Fruit fly (Drosophila melanogaster): ENCODE measurements around the gene Btk.
A peak's percentile ranks its signal among the peaks of the same experiment; 100 is the strongest.

Btk gene

DNA sequence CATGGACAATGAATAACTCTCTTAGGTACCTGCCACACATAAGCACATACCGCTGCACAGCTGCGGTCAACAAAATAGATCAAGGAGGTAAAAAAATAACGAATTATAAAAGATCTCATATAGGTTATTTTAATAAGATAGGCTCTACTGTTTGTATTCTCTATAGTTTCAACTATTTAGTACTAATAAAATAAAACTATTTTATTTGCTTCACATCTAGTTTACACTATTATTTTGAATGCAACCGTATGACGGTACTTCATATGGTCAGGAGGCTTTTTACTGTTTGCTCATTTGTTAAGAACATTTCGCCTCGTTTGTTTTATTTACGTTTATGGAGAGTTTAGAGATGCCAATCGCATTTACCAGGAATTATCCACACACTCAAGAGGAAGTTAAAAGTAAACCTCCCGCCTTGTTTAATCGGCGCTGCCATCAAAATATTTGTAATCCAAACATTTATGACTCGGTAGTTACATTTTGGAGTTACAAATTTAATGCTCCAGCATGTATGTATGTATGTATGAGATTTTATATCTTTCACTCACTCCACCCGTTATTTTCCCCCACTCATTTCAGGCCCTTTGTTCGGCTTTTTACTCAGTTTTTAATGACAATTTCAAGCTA is 25.8 kb downstream of the Btk start (continued):
- peak; percentile 13 for TF ChIP-seq en (GFP tag; optimal IDR thresholded peaks at IDR 0.05)
- peak; percentile 56 for TF ChIP-seq H2.0 (GFP tag; IDR thresholded peaks at IDR 0.05)
- TF ChIP-seq cad (GFP tag; optimal IDR thresholded peaks at IDR 0.05): no peak
- peak; percentile 61 for TF ChIP-seq CG12219 (GFP tag; optimal IDR thresholded peaks at IDR 0.05)
- no peak for TF ChIP-seq MESR4 (GFP tag; optimal IDR thresholded peaks at IDR 0.05)
- TF ChIP-seq CkIIα-i1 (GFP tag; IDR thresholded peaks at IDR 0.05): no peak
- no peak for TF ChIP-seq Dad (GFP tag; optimal IDR thresholded peaks at IDR 0.05)
- TF ChIP-seq ara (GFP tag; IDR thresholded peaks at IDR 0.05): peak; percentile 61; the same call in 1 of the 2 replicates
- TF ChIP-seq vfl (GFP tag; optimal IDR thresholded peaks at IDR 0.05): no peak
- peak; percentile 77 for TF ChIP-seq Drgx (GFP tag; IDR thresholded peaks at IDR 0.05)
- TF ChIP-seq CG4282 (GFP tag; optimal IDR thresholded peaks at IDR 0.05): no peak
- TF ChIP-seq br (optimal IDR thresholded peaks at IDR 0.05): no peak
- TF ChIP-seq CG7745 (tag; optimal IDR thresholded peaks at IDR 0.05): peak; percentile 49
- peak; percentile 71 for TF ChIP-seq CG17328 (GFP tag; IDR thresholded peaks at IDR 0.05)
- TF ChIP-seq Vsx1 (GFP tag; optimal IDR thresholded peaks at IDR 0.05): peak; percentile 6
- no peak for TF ChIP-seq CG7357 (GFP tag; IDR thresholded peaks at IDR 0.05)
- TF ChIP-seq CG11085 (GFP tag; IDR thresholded peaks at IDR 0.05): no peak
- peak; percentile 58 for TF ChIP-seq odd (GFP tag; optimal IDR thresholded peaks at IDR 0.05)
- no peak for TF ChIP-seq Hmx (GFP tag; optimal IDR thresholded peaks at IDR 0.05)
- TF ChIP-seq CG18476 (GFP tag; optimal IDR thresholded peaks at IDR 0.05): peak; percentile 31
- peak; percentile 4 for TF ChIP-seq sug (tag; optimal IDR thresholded peaks at IDR 0.05)
- TF ChIP-seq danr (GFP tag; IDR thresholded peaks at IDR 0.05): peak; percentile 33; the same call in 1 of the 2 replicates
- peak; percentile 79 for TF ChIP-seq dmrt99B (tag; optimal IDR thresholded peaks at IDR 0.05)
- TF ChIP-seq ewg (GFP tag; optimal IDR thresholded peaks at IDR 0.05): peak; percentile 33
- peak; percentile 43; the same call in 1 of the 3 replicates for TF ChIP-seq CG3726 (GFP tag; IDR thresholded peaks at IDR 0.05)
- peak; percentile 57 for TF ChIP-seq CG10366 (GFP tag; IDR thresholded peaks at IDR 0.05)
- TF ChIP-seq CG33213 (GFP tag; optimal IDR thresholded peaks at IDR 0.05): no peak
- no peak for TF ChIP-seq pum (GFP tag; optimal IDR thresholded peaks at IDR 0.05)
- peak; percentile 28 for TF ChIP-seq CG30020 (tag; optimal IDR thresholded peaks at IDR 0.05)
- peak; percentile 14 for TF ChIP-seq caup (GFP tag; optimal IDR thresholded peaks at IDR 0.05; ENCODE audit: severe bottlenecking)
- peak; percentile 70 for TF ChIP-seq Blimp-1 (GFP tag; optimal IDR thresholded peaks at IDR 0.05)
- TF ChIP-seq bab2 (GFP tag; optimal IDR thresholded peaks at IDR 0.05): no peak
- peak; percentile 39 for TF ChIP-seq ind (GFP tag; optimal IDR thresholded peaks at IDR 0.05)
- no peak for TF ChIP-seq hb (GFP tag; IDR thresholded peaks at IDR 0.05; ENCODE audit: partially characterized antibody)
- peak; percentile 36 for TF ChIP-seq Dek (tag; optimal IDR thresholded peaks at IDR 0.05)
- TF ChIP-seq CG18599 (GFP tag; optimal IDR thresholded peaks at IDR 0.05): peak; percentile 48
- peak; percentile 76 for TF ChIP-seq Sox102F (GFP tag; optimal IDR thresholded peaks at IDR 0.05)
- TF ChIP-seq Sin3A (optimal IDR thresholded peaks at IDR 0.05): no peak
- TF ChIP-seq Abd-B (GFP tag; optimal IDR thresholded peaks at IDR 0.05): peak; percentile 23
- no peak for TF ChIP-seq CG16813 (GFP tag; IDR thresholded peaks at IDR 0.05; ENCODE audit: partially characterized antibody)
- TF ChIP-seq Poxn (GFP tag; IDR thresholded peaks at IDR 0.05): no peak
- TF ChIP-seq yki (optimal IDR thresholded peaks at IDR 0.05): no peak
- TF ChIP-seq Hr51 (GFP tag; optimal IDR thresholded peaks at IDR 0.05): peak in 1 of 2 experiments; percentile 69
- TF ChIP-seq Mrtf (GFP tag; IDR thresholded peaks at IDR 0.05): no peak
- peak; percentile 40 for TF ChIP-seq CG18619 (GFP tag; optimal IDR thresholded peaks at IDR 0.05)
- TF ChIP-seq Opbp (GFP tag; IDR thresholded peaks at IDR 0.05; ENCODE audit: partially characterized antibody): no peak
- no peak for TF ChIP-seq Pdp1 (GFP tag; optimal IDR thresholded peaks at IDR 0.05)
- no peak for TF ChIP-seq NFAT (GFP tag; IDR thresholded peaks at IDR 0.05)
- no peak for TF ChIP-seq CG43689 (GFP tag; IDR thresholded peaks at IDR 0.05)
- peak; percentile 14 for TF ChIP-seq CG11723 (GFP tag; optimal IDR thresholded peaks at IDR 0.05)
- no peak for TF ChIP-seq jigr1 (GFP tag; IDR thresholded peaks at IDR 0.05)

Measured in whole organism, embryonic.